Fruit fly (Drosophila melanogaster) whole organism, embryonic: ENCODE results near the gene Targ1.
A peak's percentile ranks its signal among the peaks of the same experiment; 100 is the strongest.

Experiments used
- Abd-B ChIP-seq: fragments of 200-800 bp; sonication (Bioruptor generic); optimal IDR thresholded peaks from 2 replicates; lab custom pipeline; 2018; ENCODE audit warnings: missing biosample characterization, mild to moderate bottlenecking, missing genetic modification characterization, moderate library complexity
- Atf-2 ChIP-seq: fragments of 200-800 bp; sonication (Bioruptor generic); optimal IDR thresholded peaks from 2 replicates; lab custom pipeline; 2016; ENCODE audit warnings: missing biosample characterization, missing genetic modification characterization
- Bteb2 ChIP-seq: fragments of 200-800 bp; sonication (Bioruptor generic); optimal IDR thresholded peaks from 2 replicates; lab custom pipeline; 2016; ENCODE audit warnings: missing biosample characterization, missing genetic modification characterization
- CG10654 ChIP-seq: fragments of 200-800 bp; sonication (Bioruptor generic); optimal IDR thresholded peaks from 2 replicates; lab custom pipeline; 2016; ENCODE audit warnings: missing biosample characterization, missing genetic modification characterization
- CG11456 ChIP-seq: fragments of 200-800 bp; sonication (Bioruptor generic); IDR thresholded peaks from 3 replicates; pipeline ENCODE4 v1.3.6; 2022; ENCODE audit warnings: missing biosample characterization, missing genetic modification characterization
- CG11695 ChIP-seq: fragments of 200-800 bp; sonication (Bioruptor generic); IDR thresholded peaks from 3 replicates; pipeline ENCODE4 v1.3.6; 2022; ENCODE audit warnings: missing biosample characterization, missing genetic modification characterization
- CG12071 ChIP-seq: fragments of 200-800 bp; sonication (Bioruptor generic); optimal IDR thresholded peaks from 3 replicates; lab custom pipeline; 2018; ENCODE audit warnings: missing biosample characterization, mild to moderate bottlenecking, missing genetic modification characterization
- CG12155 ChIP-seq: fragments of 200-800 bp; sonication (Bioruptor generic); optimal IDR thresholded peaks from 3 replicates; lab custom pipeline; 2016; ENCODE audit warnings: missing biosample characterization, missing genetic modification characterization
- CG12219 ChIP-seq: fragments of 200-800 bp; sonication (Bioruptor generic); optimal IDR thresholded peaks from 3 replicates; lab custom pipeline; 2018; ENCODE audit warnings: missing biosample characterization, mild to moderate bottlenecking, missing genetic modification characterization
- CG12769 ChIP-seq: fragments of 200-800 bp; sonication (Bioruptor generic); optimal IDR thresholded peaks from 2 replicates; lab custom pipeline; 2019; ENCODE audit warnings: missing biosample characterization, mild to moderate bottlenecking, missing genetic modification characterization, moderate library complexity
- CG15073 ChIP-seq: fragments of 200-800 bp; sonication (Bioruptor generic); optimal IDR thresholded peaks from 2 replicates; lab custom pipeline; 2016; ENCODE audit warnings: missing biosample characterization, missing genetic modification characterization
- CG15514 ChIP-seq: fragments of 200-800 bp; sonication (Bioruptor generic); optimal IDR thresholded peaks from 3 replicates; lab custom pipeline; 2017; ENCODE audit warnings: missing biosample characterization, missing genetic modification characterization, mild to moderate bottlenecking, moderate library complexity, missing genetic modification reagents
- CG17328 ChIP-seq: fragments of 200-800 bp; sonication (Bioruptor generic); IDR thresholded peaks from 2 replicates; pipeline ENCODE4 v1.3.6; 2022; ENCODE audit warnings: missing biosample characterization, missing genetic modification characterization
- CG18262 ChIP-seq: fragments of 200-800 bp; optimal IDR thresholded peaks from 3 replicates; lab custom pipeline; 2019; ENCODE audit warnings: missing biosample characterization, mild to moderate bottlenecking, missing genetic modification characterization, moderate library complexity
- CG18476 ChIP-seq: fragments of 200-800 bp; sonication (Bioruptor generic); optimal IDR thresholded peaks from 2 replicates; lab custom pipeline; 2016; ENCODE audit warnings: missing biosample characterization, mild to moderate bottlenecking, missing genetic modification characterization
- CG31365 ChIP-seq: fragments of 200-800 bp; sonication (Bioruptor generic); optimal IDR thresholded peaks from 2 replicates; lab custom pipeline; 2018; ENCODE audit warnings: missing biosample characterization, mild to moderate bottlenecking, missing genetic modification characterization
- CG31388 ChIP-seq: fragments of 200-800 bp; sonication (Bioruptor generic); optimal IDR thresholded peaks from 2 replicates; lab custom pipeline; 2016; ENCODE audit warnings: missing biosample characterization, missing genetic modification characterization
- CG4617 ChIP-seq: fragments of 200-800 bp; sonication (Bioruptor generic); optimal IDR thresholded peaks from 3 replicates; lab custom pipeline; 2016; ENCODE audit warnings: missing biosample characterization, missing genetic modification characterization, borderline replicate concordance
- CG8089 ChIP-seq: fragments of 200-800 bp; sonication (Bioruptor generic); optimal IDR thresholded peaks from 3 replicates; lab custom pipeline; 2016; ENCODE audit warnings: missing biosample characterization, missing genetic modification characterization
- CrebB ChIP-seq: fragments of 200-800 bp; sonication (Bioruptor generic); optimal IDR thresholded peaks from 3 replicates; lab custom pipeline; 2018; ENCODE audit warnings: missing biosample characterization, mild to moderate bottlenecking, missing genetic modification characterization
- D19A ChIP-seq: fragments of 200-800 bp; optimal IDR thresholded peaks from 3 replicates; lab custom pipeline; 2019; ENCODE audit warnings: missing biosample characterization, mild to moderate bottlenecking, missing genetic modification characterization, moderate library complexity
- Deaf1 ChIP-seq: fragments of 200-800 bp; optimal IDR thresholded peaks from 3 replicates; lab custom pipeline; 2019; ENCODE audit warnings: missing biosample characterization, mild to moderate bottlenecking, missing genetic modification characterization, moderate library complexity
- Dll ChIP-seq: fragments of 200-800 bp; sonication (Bioruptor generic); IDR thresholded peaks from 4 replicates; pipeline ENCODE4 v1.3.6; 2022; ENCODE audit warnings: missing biosample characterization, missing genetic modification characterization; ENCODE audit not compliant: partially characterized antibody
- HLHmδ ChIP-seq: fragments of 200-800 bp; sonication (Bioruptor generic); optimal IDR thresholded peaks from 2 replicates; lab custom pipeline; 2018; ENCODE audit warnings: missing biosample characterization, mild to moderate bottlenecking, missing genetic modification characterization, moderate library complexity
- HmgD ChIP-seq: fragments of 200-800 bp; sonication (Bioruptor generic); optimal IDR thresholded peaks from 3 replicates; lab custom pipeline; 2016; ENCODE audit warnings: missing biosample characterization, missing genetic modification characterization
- Hsf ChIP-seq: fragments of 200-800 bp; sonication (Bioruptor generic); optimal IDR thresholded peaks from 3 replicates; lab custom pipeline; 2016; ENCODE audit warnings: missing biosample characterization, missing genetic modification characterization
- MTF-1 ChIP-seq: fragments of 200-800 bp; sonication (Bioruptor generic); optimal IDR thresholded peaks from 2 replicates; lab custom pipeline; 2018; ENCODE audit warnings: missing biosample characterization, mild to moderate bottlenecking, missing genetic modification characterization, borderline replicate concordance
- Oaz ChIP-seq: fragments of 200-800 bp; sonication (Bioruptor generic); IDR thresholded peaks from 2 replicates; pipeline ENCODE4 v1.3.6; 2022; ENCODE audit warnings: missing biosample characterization, missing genetic modification characterization
- Sox100B ChIP-seq: fragments of 200-800 bp; sonication (Bioruptor generic); optimal IDR thresholded peaks from 3 replicates; lab custom pipeline; 2018; ENCODE audit warnings: missing biosample characterization, mild to moderate bottlenecking, missing genetic modification characterization
- Ssrp ChIP-seq: fragments of 200-800 bp; sonication (Bioruptor generic); optimal IDR thresholded peaks from 2 replicates; lab custom pipeline; 2018; ENCODE audit warnings: missing biosample characterization, mild to moderate bottlenecking, missing genetic modification characterization, moderate library complexity
- Tbp ChIP-seq: fragments of >200 bp; optimal IDR thresholded peaks from 2 replicates; lab custom pipeline; 2018; ENCODE audit warnings: missing biosample characterization, missing genetic modification characterization
- Usf ChIP-seq: fragments of 200-800 bp; sonication (Bioruptor generic); optimal IDR thresholded peaks from 2 replicates; lab custom pipeline; 2017; ENCODE audit warnings: missing genotype, missing biosample characterization, missing genetic modification characterization
- crp ChIP-seq, 2 experiments: fragments of 200-800 bp; sonication (Bioruptor generic); optimal IDR thresholded peaks; 2 replicates in 1 of 2; 3 replicates in 1 of 2; lab custom pipeline; 2017; ENCODE audit warnings: missing biosample characterization in 2 of 2, missing genetic modification characterization in 2 of 2, mild to moderate bottlenecking in 1 of 2, moderate library complexity in 1 of 2
- danr ChIP-seq: fragments of 200-800 bp; sonication (Bioruptor generic); IDR thresholded peaks from 2 replicates; pipeline ENCODE4 v1.3.6; 2022; ENCODE audit warnings: missing biosample characterization, missing genetic modification characterization
- ewg ChIP-seq: fragments of 200-800 bp; sonication (Bioruptor generic); optimal IDR thresholded peaks from 3 replicates; lab custom pipeline; 2017; ENCODE audit warnings: mild to moderate bottlenecking, missing biosample characterization, missing genetic modification reagents, missing genetic modification characterization
- fu2 ChIP-seq: fragments of 200-800 bp; sonication (Bioruptor generic); optimal IDR thresholded peaks from 2 replicates; lab custom pipeline; 2016; ENCODE audit warnings: missing biosample characterization, missing genetic modification characterization
- grau ChIP-seq: fragments of 200-800 bp; optimal IDR thresholded peaks from 3 replicates; lab custom pipeline; 2019; ENCODE audit warnings: missing biosample characterization, mild to moderate bottlenecking, missing genetic modification characterization, moderate library complexity
- grn ChIP-seq: fragments of 200-800 bp; sonication (Bioruptor generic); optimal IDR thresholded peaks from 3 replicates; lab custom pipeline; 2017; ENCODE audit warnings: missing biosample characterization, missing genetic modification characterization
- gsb ChIP-seq: fragments of 200-800 bp; sonication (Bioruptor generic); IDR thresholded peaks from 2 replicates; pipeline ENCODE4 v1.3.6; 2022; ENCODE audit warnings: missing biosample characterization, missing genetic modification characterization
- gt ChIP-seq: fragments of 200-800 bp; sonication (Bioruptor generic); IDR thresholded peaks from 2 replicates; pipeline ENCODE4 v1.3.6; 2022; ENCODE audit warnings: missing biosample characterization, missing genetic modification characterization
- ken ChIP-seq: fragments of 200-800 bp; sonication (Bioruptor generic); IDR thresholded peaks from 3 replicates; pipeline ENCODE4 v1.3.6; 2022; ENCODE audit warnings: missing biosample characterization, missing genetic modification characterization
- lilli ChIP-seq: fragments of 200-800 bp; sonication (Bioruptor generic); optimal IDR thresholded peaks from 3 replicates; lab custom pipeline; 2016; ENCODE audit warnings: missing biosample characterization, missing genetic modification characterization
- pb ChIP-seq: fragments of 200-800 bp; sonication (Bioruptor generic); optimal IDR thresholded peaks from 3 replicates; lab custom pipeline; 2016; ENCODE audit warnings: missing biosample characterization, missing genetic modification characterization
- pzg ChIP-seq: fragments of 200-800 bp; sonication (Bioruptor generic); optimal IDR thresholded peaks from 3 replicates; lab custom pipeline; 2018; ENCODE audit warnings: missing biosample characterization, mild to moderate bottlenecking, missing genetic modification characterization, moderate library complexity
- scrt ChIP-seq: fragments of 200-800 bp; sonication (Bioruptor generic); optimal IDR thresholded peaks from 2 replicates; lab custom pipeline; 2018; ENCODE audit warnings: missing biosample characterization, mild to moderate bottlenecking, missing genetic modification characterization, moderate library complexity
- slou ChIP-seq: fragments of 200-800 bp; sonication (Bioruptor generic); optimal IDR thresholded peaks from 3 replicates; lab custom pipeline; 2016; ENCODE audit warnings: missing biosample characterization, missing genetic modification characterization
- stwl ChIP-seq: fragments of 200-800 bp; sonication (Bioruptor generic); optimal IDR thresholded peaks from 3 replicates; lab custom pipeline; 2018; ENCODE audit warnings: missing biosample characterization, mild to moderate bottlenecking, missing genetic modification characterization, moderate library complexity
- tna ChIP-seq: fragments of 200-800 bp; sonication (Bioruptor generic); IDR thresholded peaks from 2 replicates; pipeline ENCODE4 v1.3.6; 2022; ENCODE audit warnings: missing biosample characterization, missing genetic modification characterization; ENCODE audit not compliant: partially characterized antibody
- unpg ChIP-seq: fragments of 200-800 bp; sonication (Bioruptor generic); optimal IDR thresholded peaks from 3 replicates; lab custom pipeline; 2018; ENCODE audit warnings: missing biosample characterization, mild to moderate bottlenecking, missing genetic modification characterization, moderate library complexity
- vfl ChIP-seq: fragments of 200-800 bp; sonication (Bioruptor generic); optimal IDR thresholded peaks from 2 replicates; lab custom pipeline; 2016; ENCODE audit warnings: missing biosample characterization, missing genetic modification characterization
- zen ChIP-seq: fragments of 200-800 bp; sonication (Bioruptor generic); optimal IDR thresholded peaks from 3 replicates; lab custom pipeline; 2018; ENCODE audit warnings: missing biosample characterization, mild to moderate bottlenecking, missing genetic modification characterization, moderate library complexity

Gene Targ1

DNA sequence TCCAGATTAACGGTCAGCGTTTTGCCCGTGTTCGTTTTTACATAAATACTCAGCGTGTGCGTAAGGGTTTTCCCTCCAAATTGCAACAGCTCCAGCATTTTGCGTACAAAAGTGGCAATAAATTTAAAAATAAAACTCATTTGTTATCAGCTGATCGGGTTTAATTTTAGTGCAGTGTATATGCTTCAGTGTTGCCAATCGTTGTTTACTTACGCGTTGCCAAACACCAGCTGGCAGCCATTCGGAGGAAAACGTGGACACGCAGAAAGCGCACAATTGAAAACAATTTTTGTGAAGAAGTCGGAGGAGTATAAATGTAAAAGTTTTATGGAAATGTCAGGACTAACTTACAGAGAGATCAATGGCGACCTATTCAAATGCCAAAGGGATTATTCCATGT, 6.1 kb downstream of the Targ1 start, which contains the start of the genes Targ3 and park (continued):
- TF ChIP-seq pb (GFP tag; lab: Kevin White, UChicago), result no peak
- no peak for TF ChIP-seq Oaz (GFP tag; lab: Robert Waterston, UW)
- no peak for TF ChIP-seq CG18476
- TF ChIP-seq Atf-2 (GFP tag; lab: Kevin White, UChicago), result no peak
- no peak for TF ChIP-seq Deaf1
- TF ChIP-seq fu2 (GFP tag; lab: Kevin White, UChicago), result peak; percentile 21
- TF ChIP-seq CG8089 (GFP tag; lab: Kevin White, UChicago), result no peak
- peak; percentile 71 for TF ChIP-seq stwl (tag; lab: Kevin White, UChicago)
- peak; percentile 9 for TF ChIP-seq unpg
- TF ChIP-seq vfl (GFP tag; lab: Kevin White, UChicago), result no peak
- TF ChIP-seq Tbp, result no peak
- no peak for TF ChIP-seq CG12071 (GFP tag; lab: Kevin White, UChicago)
- no peak for TF ChIP-seq CrebB (tag; lab: Kevin White, UChicago)
- no peak for TF ChIP-seq CG11695 (GFP tag; lab: Robert Waterston, UW)
- peak; percentile 57 for TF ChIP-seq CG12769 (tag; lab: Kevin White, UChicago)
- peak; percentile 86 for TF ChIP-seq pzg (GFP tag; lab: Kevin White, UChicago)
- TF ChIP-seq CG15514, result peak; percentile 41
- TF ChIP-seq HLHmδ (GFP tag; lab: Kevin White, UChicago), result no peak
- TF ChIP-seq CG4617, result peak; percentile 57
- no peak for TF ChIP-seq CG18262 (tag; lab: Kevin White, UChicago)
- TF ChIP-seq Abd-B (GFP tag; lab: Kevin White, UChicago), result no peak
- TF ChIP-seq ewg (GFP tag; lab: Kevin White, UChicago), result peak; percentile 11
- no peak for TF ChIP-seq slou (GFP tag; lab: Kevin White, UChicago)
- 0 out of 4 replicates have a peak, but pooled peaks have one; percentile 43 for TF ChIP-seq Dll (GFP tag; lab: Robert Waterston, UW)
- TF ChIP-seq CG12155 (GFP tag; lab: Kevin White, UChicago), result peak; percentile 52
- TF ChIP-seq Sox100B, result no peak
- peak; percentile 20 for TF ChIP-seq grau
- TF ChIP-seq lilli (GFP tag; lab: Kevin White, UChicago), result peak; percentile 61
- peak; percentile 45 to 92 for TF ChIP-seq crp (GFP tag; optimal IDR thresholded peaks at IDR 0.05; lab: Kevin White, UChicago)
- no peak for TF ChIP-seq gt
- TF ChIP-seq ken, result no peak
- TF ChIP-seq MTF-1 (GFP tag; lab: Kevin White, UChicago), result no peak
- TF ChIP-seq gsb (GFP tag; lab: Robert Waterston, UW), result no peak
- no peak for TF ChIP-seq CG10654
- TF ChIP-seq D19A, result peak; percentile 2
- no peak for TF ChIP-seq CG11456
- peak; percentile 31 for TF ChIP-seq grn (GFP tag; lab: Kevin White, UChicago)
- peak; percentile 56 for TF ChIP-seq Hsf (GFP tag; lab: Kevin White, UChicago)
- TF ChIP-seq tna (GFP tag; lab: Robert Waterston, UW), result no peak
- TF ChIP-seq CG15073 (GFP tag; lab: Kevin White, UChicago), result no peak
- TF ChIP-seq zen (tag; lab: Kevin White, UChicago), result no peak
- TF ChIP-seq Usf (GFP tag; lab: Kevin White, UChicago), result no peak
- TF ChIP-seq CG17328, result no peak
- TF ChIP-seq CG31365 (tag; lab: Kevin White, UChicago), result no peak
- no peak for TF ChIP-seq CG12219 (GFP tag; lab: Kevin White, UChicago)
- peak; percentile 19 for TF ChIP-seq Bteb2 (GFP tag; lab: Kevin White, UChicago)
- TF ChIP-seq Ssrp (tag; lab: Kevin White, UChicago), result no peak
- peak; percentile 45 for TF ChIP-seq HmgD
- no peak for TF ChIP-seq danr
- TF ChIP-seq scrt, result no peak
- no peak for TF ChIP-seq CG31388 (GFP tag; lab: Kevin White, UChicago)
